Worm (Caenorhabditis elegans): ENCODE results near the gene fbxa-189.

DNA sequence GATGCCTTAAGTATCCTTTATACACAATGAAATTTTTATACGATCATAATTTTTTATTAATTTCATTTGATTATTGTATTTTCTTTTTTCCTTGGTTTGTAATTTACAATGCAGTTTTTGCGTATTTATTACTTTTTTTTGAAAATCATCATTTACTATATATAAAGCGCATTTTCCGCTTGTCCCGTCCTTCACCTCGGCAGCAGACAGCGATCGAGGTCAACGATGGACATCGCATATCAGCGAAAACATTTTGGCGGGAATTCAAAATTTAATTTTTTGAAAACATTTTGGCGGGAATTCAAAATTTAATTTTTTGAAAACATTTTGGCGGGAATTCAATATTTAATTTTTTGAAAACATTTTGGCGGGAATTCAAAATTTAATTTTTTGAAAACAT is 37.1 kb upstream of the fbxa-189 start:
- no peak for TF ChIP-seq aly-1 (tag; optimal IDR thresholded peaks at IDR 0.05)
- no peak for TF ChIP-seq tbx-11 (GFP tag; IDR thresholded peaks at IDR 0.05)
- TF ChIP-seq ama-1 (optimal IDR thresholded peaks at IDR 0.05), result no peak
- no peak for TF ChIP-seq ets-7 (tag; optimal IDR thresholded peaks at IDR 0.05)
- no peak for TF ChIP-seq hnd-1 (tag; optimal IDR thresholded peaks at IDR 0.05)
- no peak for TF ChIP-seq tbx-37 (GFP tag; conservative IDR thresholded peaks at IDR 0.05)
- no peak for TF ChIP-seq flt-1 (GFP tag; IDR thresholded peaks at IDR 0.05)
- no peak for TF ChIP-seq scrt-1 (GFP tag; IDR thresholded peaks at IDR 0.05)
- TF ChIP-seq ceh-36 (tag; optimal IDR thresholded peaks at IDR 0.05), result no peak
- TF ChIP-seq hmbx-1 (tag; optimal IDR thresholded peaks at IDR 0.05), result no peak

All from whole organism, early embryonic.